Fruit fly (Drosophila melanogaster): ENCODE results near the gene CG11816.

Gene CG11816

dm6 chrX:13536776-13537175 is 18.8 kb downstream of the CG11816 start:
- TF ChIP-seq seq (GFP tag; IDR thresholded peaks at IDR 0.05), result no peak
- no peak for TF ChIP-seq Adf1 (GFP tag; IDR thresholded peaks at IDR 0.05)
- TF ChIP-seq dan (GFP tag; IDR thresholded peaks at IDR 0.05), result no peak
- no peak for TF ChIP-seq ab (GFP tag; optimal IDR thresholded peaks at IDR 0.05)
- no peak for TF ChIP-seq CG9876 (GFP tag; optimal IDR thresholded peaks at IDR 0.05)
- TF ChIP-seq H15 (GFP tag; IDR thresholded peaks at IDR 0.05), result no peak
- TF ChIP-seq CG10979 (tag; optimal IDR thresholded peaks at IDR 0.05), result no peak
- no peak for TF ChIP-seq Spps (tag; optimal IDR thresholded peaks at IDR 0.05)
- TF ChIP-seq ftz-f1 (GFP tag; optimal IDR thresholded peaks at IDR 0.05), result no peak
- no peak for TF ChIP-seq Hr78 (GFP tag; optimal IDR thresholded peaks at IDR 0.05)
- TF ChIP-seq zfh1 (GFP tag; IDR thresholded peaks at IDR 0.05), result no peak
- no peak for TF ChIP-seq CoRest (tag; optimal IDR thresholded peaks at IDR 0.05)

- TF ChIP-seq Pdp1 (GFP tag; optimal IDR thresholded peaks at IDR 0.05), result no peak
- no peak for TF ChIP-seq CG16863 (GFP tag; optimal IDR thresholded peaks at IDR 0.05)
- TF ChIP-seq Elba2 (GFP tag; optimal IDR thresholded peaks at IDR 0.05), result no peak
Observed at dm6 chrX:13534100-13534499, 21.5 kb downstream of the CG11816 start, which contains the start of gene CG15756. Gene CG15756, plus strand, starts transcription at chrX:13534400.

dm6 chrX:13530199-13530788 is 25.3 kb downstream of the CG11816 start, which contains the start of gene CG44428:
Gene CG44428, minus strand, starts transcription at chrX:13530249.
- TF ChIP-seq CG18262 (tag; optimal IDR thresholded peaks at IDR 0.05), result no peak
- TF ChIP-seq Lim3 (GFP tag; IDR thresholded peaks at IDR 0.05), result no peak
- no peak for TF ChIP-seq CG6791 (GFP tag; IDR thresholded peaks at IDR 0.05; ENCODE audit: partially characterized antibody)
- TF ChIP-seq Ssrp (tag; optimal IDR thresholded peaks at IDR 0.05), result no peak
- TF ChIP-seq pnt (GFP tag; optimal IDR thresholded peaks at IDR 0.05), result no peak
- no peak for TF ChIP-seq CG6813 (GFP tag; optimal IDR thresholded peaks at IDR 0.05)
- no peak for TF ChIP-seq disco-r (GFP tag; optimal IDR thresholded peaks at IDR 0.05)
- no peak for TF ChIP-seq NFAT (GFP tag; IDR thresholded peaks at IDR 0.05)
- no peak for TF ChIP-seq CG9797 (GFP tag; optimal IDR thresholded peaks at IDR 0.05)
- no peak for TF ChIP-seq slbo (GFP tag; IDR thresholded peaks at IDR 0.05)
- TF ChIP-seq NC2α (GFP tag; optimal IDR thresholded peaks at IDR 0.05), result no peak
- TF ChIP-seq CG1024 (GFP tag; IDR thresholded peaks at IDR 0.05), result no peak
- no peak for TF ChIP-seq Deaf1 (tag; optimal IDR thresholded peaks at IDR 0.05)

- TF ChIP-seq grau (tag; optimal IDR thresholded peaks at IDR 0.05) (no peak), Bdp1 (GFP tag; optimal IDR thresholded peaks at IDR 0.05) (no peak), CG18619 (GFP tag; optimal IDR thresholded peaks at IDR 0.05) (no peak), CG6175 (GFP tag; IDR thresholded peaks at IDR 0.05) (0 out of 3 replicates have a peak, but pooled peaks have one; percentile 11), gro (GFP tag; optimal IDR thresholded peaks at IDR 0.05) (no peak), CG30403 (GFP tag; optimal IDR thresholded peaks at IDR 0.05) (no peak), ems (GFP tag; optimal IDR thresholded peaks at IDR 0.05) (no peak), Side (GFP tag; optimal IDR thresholded peaks at IDR 0.05) (no peak), vvl (GFP tag; IDR thresholded peaks at IDR 0.05) (no peak), salm (tag; optimal IDR thresholded peaks at IDR 0.05) (no peak), gem (tag; optimal IDR thresholded peaks at IDR 0.05) (peak; percentile 32), sisA (GFP tag; IDR thresholded peaks at IDR 0.05) (0 out of 2 replicates have a peak, but pooled peaks have one; percentile 16), CG11504 (tag; optimal IDR thresholded peaks at IDR 0.05) (peak; percentile 13), Sox100B (GFP tag; optimal IDR thresholded peaks at IDR 0.05) (no peak), ase (GFP tag; IDR thresholded peaks at IDR 0.05) (0 out of 3 replicates have a peak, but pooled peaks have one; percentile 6), CG4730 (GFP tag; IDR thresholded peaks at IDR 0.05) (no peak), CG18599 (GFP tag; optimal IDR thresholded peaks at IDR 0.05) (peak; percentile 2), sob (GFP tag; IDR thresholded peaks at IDR 0.05) (no peak), CG12391 (tag; optimal IDR thresholded peaks at IDR 0.05) (no peak), vnd (GFP tag; IDR thresholded peaks at IDR 0.05; ENCODE audit: partially characterized antibody) (no peak)
Observed at dm6 chrX:13529673-13530072, 25.9 kb downstream of the CG11816 start.

Measured in whole organism, embryonic.